Worm (Caenorhabditis elegans) whole organism, young adult: ENCODE data around the gene cyn-10.

ENCODE experiments used
- F10E7.11 ChIP-seq: sonication (generic microtip); optimal IDR thresholded peaks from 2 replicates; lab custom pipeline; 2017; ENCODE audit warnings: mild to moderate bottlenecking, missing genetic modification characterization, moderate library complexity, missing compliant biosample characterization
- F33H1.4 ChIP-seq: fragments of 200-800 bp; sonication (Bioruptor generic); IDR thresholded peaks from 2 replicates; pipeline ENCODE4 v1.3.6; 2022; ENCODE audit warnings: missing genetic modification reagents, missing genetic modification characterization, missing compliant biosample characterization
- F39B2.1 ChIP-seq: fragments of 200-800 bp; sonication (Bioruptor generic); IDR thresholded peaks from 2 replicates; pipeline ENCODE4 v1.3.6; 2022; ENCODE audit warnings: missing genetic modification reagents, missing genetic modification characterization, missing compliant biosample characterization
- F57A8.1 ChIP-seq: fragments of 200-800 bp; sonication (Bioruptor generic); optimal IDR thresholded peaks from 2 replicates; lab custom pipeline; 2018; ENCODE audit warnings: mild to moderate bottlenecking, missing genetic modification characterization, moderate library complexity, missing compliant biosample characterization
- K12H6.12 ChIP-seq: fragments of 200-800 bp; sonication (Bioruptor generic); optimal IDR thresholded peaks from 2 replicates; lab custom pipeline; 2018; ENCODE audit warnings: mild to moderate bottlenecking, missing genetic modification characterization, missing compliant biosample characterization
- T07F8.4 ChIP-seq: sonication (generic microtip); optimal IDR thresholded peaks from 2 replicates; lab custom pipeline; 2016; ENCODE audit warnings: mild to moderate bottlenecking, missing genetic modification characterization, moderate library complexity, missing compliant biosample characterization
- Y53F4B.3 ChIP-seq: fragments of 200-800 bp; sonication (Bioruptor generic); IDR thresholded peaks from 2 replicates; pipeline ENCODE4 v1.3.6; 2022; ENCODE audit warnings: missing genetic modification reagents, missing genetic modification characterization, missing compliant biosample characterization
- Y67H2A.10 ChIP-seq: fragments of 200-800 bp; sonication (Bioruptor generic); conservative IDR thresholded peaks from 2 replicates; pipeline ENCODE4 v1.3.6; 2022; ENCODE audit warnings: missing genetic modification reagents, missing genetic modification characterization, missing compliant biosample characterization
- Y79H2A.3 ChIP-seq: fragments of 200-800 bp; sonication (Bioruptor generic); conservative IDR thresholded peaks from 2 replicates; pipeline ENCODE4 v1.3.6; 2022; ENCODE audit warnings: missing genetic modification reagents, missing genetic modification characterization, missing compliant biosample characterization
- atf-7 ChIP-seq: sonication (generic microtip); optimal IDR thresholded peaks from 2 replicates; lab custom pipeline; 2017; ENCODE audit warnings: mild to moderate bottlenecking, missing genetic modification characterization, missing compliant biosample characterization
- athp-1 ChIP-seq: sonication (generic microtip); optimal IDR thresholded peaks from 2 replicates; lab custom pipeline; 2017; ENCODE audit warnings: mild to moderate bottlenecking, missing genetic modification characterization, missing compliant biosample characterization
- cebp-2 ChIP-seq: fragments of 200-800 bp; sonication (Bioruptor generic); IDR thresholded peaks from 2 replicates; pipeline ENCODE4 v1.3.6; 2022; ENCODE audit warnings: missing genetic modification characterization, missing compliant biosample characterization
- ceh-40 ChIP-seq: fragments of 200-800 bp; sonication (Bioruptor generic); IDR thresholded peaks from 2 replicates; pipeline ENCODE4 v1.3.6; 2022; ENCODE audit warnings: missing genetic modification characterization, missing compliant biosample characterization
- ceh-91 ChIP-seq: fragments of 200-800 bp; sonication (Bioruptor generic); IDR thresholded peaks from 2 replicates; pipeline ENCODE4 v1.3.6; 2022; ENCODE audit warnings: missing genetic modification reagents, missing genetic modification characterization, missing compliant biosample characterization
- dox-1 ChIP-seq: fragments of 200-800 bp; sonication (Bioruptor generic); IDR thresholded peaks from 2 replicates; pipeline ENCODE4 v1.3.6; 2022; ENCODE audit warnings: missing genetic modification reagents, missing genetic modification characterization, missing compliant biosample characterization
- dpl-1 ChIP-seq: fragments of 150-350 bp; optimal IDR thresholded peaks from 2 replicates; lab custom pipeline; 2014; ENCODE audit warnings: missing biosample characterization, missing genetic modification reagents, missing genetic modification characterization
- egl-18 ChIP-seq: fragments of 200-800 bp; sonication (Bioruptor generic); IDR thresholded peaks from 2 replicates; pipeline ENCODE4 v1.3.6; 2022; ENCODE audit warnings: missing genetic modification reagents, missing genetic modification characterization, missing compliant biosample characterization
- fkh-3 ChIP-seq: sonication (generic microtip); optimal IDR thresholded peaks from 2 replicates; lab custom pipeline; 2016; ENCODE audit warnings: mild to moderate bottlenecking, missing genetic modification characterization, missing compliant biosample characterization
- hmg-20 ChIP-seq: fragments of 200-800 bp; sonication (Bioruptor generic); IDR thresholded peaks from 2 replicates; pipeline ENCODE4 v1.3.6; 2022; ENCODE audit warnings: missing genetic modification reagents, missing genetic modification characterization, missing compliant biosample characterization
- hrde-1 ChIP-seq: sonication (generic microtip); optimal IDR thresholded peaks from 2 replicates; lab custom pipeline; 2016; ENCODE audit warnings: missing genetic modification characterization, mild to moderate bottlenecking, missing compliant biosample characterization, moderate library complexity, missing genotype, missing genetic modification reagents, borderline replicate concordance
- let-526 ChIP-seq: fragments of 200-800 bp; sonication (Bioruptor generic); IDR thresholded peaks from 2 replicates; pipeline ENCODE4 v1.3.6; 2022; ENCODE audit warnings: missing genetic modification reagents, missing genetic modification characterization, missing compliant biosample characterization
- lsl-1 ChIP-seq: fragments of 200-800 bp; sonication (Bioruptor generic); optimal IDR thresholded peaks from 2 replicates; lab custom pipeline; 2018; ENCODE audit warnings: mild to moderate bottlenecking, missing genetic modification characterization, moderate library complexity, missing compliant biosample characterization
- lsy-27 ChIP-seq: sonication (generic microtip); optimal IDR thresholded peaks from 2 replicates; lab custom pipeline; 2017; ENCODE audit warnings: missing genetic modification characterization, mild to moderate bottlenecking, missing compliant biosample characterization, antibody characterized with exemption, missing genotype, borderline replicate concordance; ENCODE audit not compliant: insufficient read depth
- madf-10 ChIP-seq: sonication (generic microtip); optimal IDR thresholded peaks from 2 replicates; lab custom pipeline; 2016; ENCODE audit warnings: mild to moderate bottlenecking, missing genetic modification characterization, missing compliant biosample characterization
- madf-3 ChIP-seq: fragments of 200-800 bp; sonication (Bioruptor generic); IDR thresholded peaks from 2 replicates; pipeline ENCODE4 v1.3.6; 2022; ENCODE audit warnings: missing genetic modification reagents, missing genetic modification characterization, missing compliant biosample characterization
- madf-8 ChIP-seq: fragments of 200-800 bp; sonication (Bioruptor generic); conservative IDR thresholded peaks from 2 replicates; pipeline ENCODE4 v1.3.6; 2022; ENCODE audit warnings: missing genetic modification reagents, missing genetic modification characterization, missing compliant biosample characterization
- mcd-1 ChIP-seq: fragments of 200-800 bp; sonication (Bioruptor generic); IDR thresholded peaks from 2 replicates; pipeline ENCODE4 v1.3.6; 2022; ENCODE audit warnings: missing genetic modification reagents, missing genetic modification characterization, missing compliant biosample characterization
- mes-4 ChIP-seq: sonication (generic microtip); optimal IDR thresholded peaks from 2 replicates; lab custom pipeline; 2016; ENCODE audit warnings: missing genotype, missing genetic modification characterization, missing compliant biosample characterization
- nhr-120 ChIP-seq: fragments of 200-800 bp; sonication (Bioruptor generic); IDR thresholded peaks from 2 replicates; pipeline ENCODE4 v1.3.6; 2022; ENCODE audit warnings: missing genetic modification characterization, missing compliant biosample characterization
- nhr-80 ChIP-seq: sonication (generic microtip); optimal IDR thresholded peaks from 2 replicates; lab custom pipeline; 2016; ENCODE audit warnings: missing genetic modification characterization, missing compliant biosample characterization
- snpc-1.1 ChIP-seq: sonication (generic microtip); optimal IDR thresholded peaks from 2 replicates; lab custom pipeline; 2017; ENCODE audit warnings: missing genetic modification characterization, mild to moderate bottlenecking, missing compliant biosample characterization, antibody characterized with exemption, moderate library complexity, missing genotype, missing genetic modification reagents; ENCODE audit not compliant: insufficient read depth
- tbp1 ChIP-seq: fragments of 200-800 bp; sonication (Bioruptor generic); optimal IDR thresholded peaks from 2 replicates; lab custom pipeline; 2018; ENCODE audit warnings: mild to moderate bottlenecking, missing genetic modification characterization, missing compliant biosample characterization
- unc-62 ChIP-seq: fragments of 150-350 bp; optimal IDR thresholded peaks from 2 replicates; lab custom pipeline; 2014; ENCODE audit warnings: missing biosample characterization, missing genetic modification reagents, missing genetic modification characterization
- zim-3 ChIP-seq: sonication (generic microtip); optimal IDR thresholded peaks from 2 replicates; lab custom pipeline; 2017; ENCODE audit warnings: mild to moderate bottlenecking, missing genetic modification characterization, moderate library complexity, missing compliant biosample characterization
- ztf-18 ChIP-seq: sonication (generic microtip); optimal IDR thresholded peaks from 2 replicates; lab custom pipeline; 2016; ENCODE audit warnings: missing genotype, mild to moderate bottlenecking, missing genetic modification characterization, missing compliant biosample characterization
- ztf-22 ChIP-seq: fragments of 200-800 bp; sonication (Bioruptor generic); optimal IDR thresholded peaks from 2 replicates; lab custom pipeline; 2018; ENCODE audit warnings: mild to moderate bottlenecking, missing genetic modification characterization, moderate library complexity, missing compliant biosample characterization
- ztf-25 ChIP-seq: fragments of 200-800 bp; sonication (Bioruptor generic); IDR thresholded peaks from 2 replicates; pipeline ENCODE4 v1.3.6; 2022; ENCODE audit warnings: missing genetic modification reagents, missing genetic modification characterization, missing compliant biosample characterization

cyn-10 gene

DNA sequence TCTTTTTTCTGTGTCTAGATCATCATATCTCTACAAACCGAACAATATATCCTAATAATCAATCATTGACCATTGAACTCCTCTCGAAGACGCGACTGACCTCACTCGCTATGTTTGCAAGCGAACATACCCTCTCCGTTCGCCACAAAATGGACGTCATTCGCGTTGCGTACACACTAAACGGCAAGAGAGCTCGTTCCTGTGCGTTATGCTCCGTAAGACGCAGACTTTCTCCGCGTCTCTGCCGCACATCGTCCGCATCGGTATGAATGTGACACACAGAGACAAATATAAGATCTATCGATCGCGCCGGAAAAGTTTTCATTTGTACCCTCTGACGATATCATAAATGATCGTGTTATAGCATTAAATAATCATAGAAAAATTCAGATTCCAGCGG lies 12.9 kb upstream of the cyn-10 start:
- TF ChIP-seq ztf-22 (GFP tag; lab: Kevin White, UChicago) (no peak), K12H6.12 (tag; lab: Kevin White, UChicago) (no peak), hrde-1 (no peak), tbp1 (GFP tag; lab: Kevin White, UChicago) (no peak), madf-3 (GFP tag; lab: Robert Waterston, UW) (0 out of 2 replicates have a peak, but pooled peaks have one; percentile 44), mes-4 (no peak), zim-3 (tag; lab: Kevin White, UChicago) (no peak)

ce11 chrII:6923792-6924191 lies 10.6 kb upstream of the cyn-10 start:
- 0 out of 2 replicates have a peak, but pooled peaks have one; percentile 29 for TF ChIP-seq ceh-91 (GFP tag; lab: Robert Waterston, UW)
- 0 out of 2 replicates have a peak, but pooled peaks have one; percentile 7 for TF ChIP-seq madf-8 (GFP tag; lab: Robert Waterston, UW)
- TF ChIP-seq athp-1, result peak; percentile 90
- peak; percentile 20; the same call in 1 of the 2 replicates for TF ChIP-seq F33H1.4 (GFP tag; lab: Robert Waterston, UW)
- no peak for TF ChIP-seq T07F8.4 (tag; lab: Kevin White, UChicago)
- peak; percentile 89 for TF ChIP-seq lsl-1

DNA sequence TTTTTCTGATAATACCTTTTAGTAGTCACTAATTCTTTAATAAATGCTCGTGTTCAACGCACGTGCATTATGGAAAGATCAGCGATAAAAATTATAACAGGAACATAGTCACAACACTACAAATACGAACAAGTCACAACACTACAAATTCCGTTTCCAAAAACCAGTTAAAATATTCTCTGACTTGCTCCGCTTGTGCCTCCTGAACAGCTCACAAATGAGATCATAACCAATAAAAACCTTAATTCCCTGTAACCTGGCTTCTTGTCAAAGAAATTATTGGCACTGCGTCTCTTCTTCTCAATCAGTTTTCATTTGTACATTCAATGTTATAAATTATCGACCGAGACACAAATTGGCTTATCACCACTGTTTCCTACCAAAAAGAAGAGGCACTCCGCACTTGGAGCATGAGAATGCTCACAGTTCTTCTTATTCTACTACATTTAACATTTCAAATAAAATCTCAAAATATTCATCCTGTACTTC lies 6.2 kb upstream of the cyn-10 start, which contains the start of gene B0252.1:
TSS of gene B0252.1 (plus strand) at position 318 of the 489 bp plus-strand sequence.
- no peak for TF ChIP-seq ceh-40 (GFP tag; lab: Robert Waterston, UW)
- no peak for TF ChIP-seq Y79H2A.3 (GFP tag; lab: Robert Waterston, UW)
- peak; percentile 77 for TF ChIP-seq nhr-80 (tag; lab: Kevin White, UChicago)

DNA sequence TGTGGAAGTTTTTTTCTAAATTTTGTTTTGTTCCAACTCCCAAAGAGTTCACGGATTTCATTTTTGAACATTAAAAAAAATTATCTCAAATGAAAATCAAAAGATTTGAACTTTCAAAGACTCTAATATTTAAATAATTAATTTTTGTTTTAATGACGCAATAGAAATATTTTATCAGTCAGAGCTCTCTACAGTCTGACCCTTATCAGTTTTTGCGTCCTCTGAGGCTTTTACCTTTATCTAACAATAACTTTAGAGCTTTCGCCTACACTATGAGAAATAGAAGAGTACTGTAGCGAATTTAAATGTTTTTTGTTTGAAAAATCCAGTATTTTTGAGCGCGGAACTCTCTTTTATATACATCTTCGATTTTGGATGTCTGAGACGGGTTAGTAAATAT lies 5.7 kb upstream of the cyn-10 start, which contains the start of gene B0252.5:
TSS of gene B0252.5 (minus strand) at position 17 of the 400 bp plus-strand sequence.
- TF ChIP-seq fkh-3 (tag; lab: Kevin White, UChicago) (no peak), snpc-1.1 (tag; lab: Kevin White, UChicago) (no peak), madf-10 (no peak), let-526 (GFP tag; lab: Robert Waterston, UW) (no peak), cebp-2 (no peak), nhr-80 (tag; lab: Kevin White, UChicago) (no peak), Y53F4B.3 (no peak), ztf-18 (tag; lab: Kevin White, UChicago) (no peak), dpl-1 (no peak), nhr-120 (no peak), unc-62 (GFP tag; lab: Kevin White, UChicago) (no peak), F10E7.11 (tag; lab: Kevin White, UChicago) (no peak), F39B2.1 (GFP tag; lab: Robert Waterston, UW) (no peak)
- TF ChIP-seq, all 124 proteins: peak for 0

DNA sequence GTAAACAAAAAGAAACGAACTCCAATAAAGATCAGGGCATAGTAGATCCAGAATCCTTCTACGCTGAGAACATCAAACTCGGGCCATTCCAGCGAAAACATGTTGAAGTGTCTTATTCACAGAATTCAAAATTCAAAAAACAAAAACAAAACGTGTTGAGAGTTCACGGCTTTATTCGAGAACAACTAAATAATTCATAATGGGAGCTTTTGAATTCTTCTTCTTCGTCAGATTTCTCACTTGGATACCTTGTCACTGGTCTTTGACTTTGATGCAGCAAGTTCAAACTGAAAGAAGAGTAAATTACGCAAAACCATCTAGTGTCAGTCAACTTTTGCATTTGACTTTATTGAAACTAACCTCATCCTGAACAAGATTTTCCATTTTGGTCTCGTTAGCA lies 4.5 kb upstream of the cyn-10 start, which contains the start of gene B0252.11:
TSS of gene B0252.11 (minus strand) at position 101 of the 400 bp plus-strand sequence.
- no peak for TF ChIP-seq Y67H2A.10 (GFP tag; lab: Robert Waterston, UW)
- TF ChIP-seq mcd-1 (GFP tag; lab: Robert Waterston, UW), result no peak
- TF ChIP-seq nhr-80 (tag; lab: Kevin White, UChicago), result no peak
- TF ChIP-seq hmg-20 (GFP tag; lab: Robert Waterston, UW), result no peak
- TF ChIP-seq atf-7 (tag; lab: Kevin White, UChicago), result no peak
- no peak for TF ChIP-seq F39B2.1 (GFP tag; lab: Robert Waterston, UW)
- no peak for TF ChIP-seq F57A8.1 (GFP tag; lab: Kevin White, UChicago)
- no peak for TF ChIP-seq ztf-25 (GFP tag; lab: Robert Waterston, UW)
- TF ChIP-seq dox-1 (GFP tag; lab: Robert Waterston, UW), result no peak
- no peak for TF ChIP-seq lsy-27 (tag; lab: Kevin White, UChicago)
- no peak for TF ChIP-seq egl-18 (GFP tag; lab: Robert Waterston, UW)
